Worm (Caenorhabditis elegans) whole organism, young adult: ENCODE data around the gene pqn-79.
"Not testable (repeated sequence)": the region's sequence is repeated elsewhere in the genome, so short reads cannot be mapped to it uniquely, and the experiment has no call there.

Experiments used
- C06A6.2 ChIP-seq: fragments of 200-800 bp; sonication (Bioruptor generic); conservative IDR thresholded peaks from 2 replicates; pipeline ENCODE4 v1.3.6; 2022; ENCODE audit warnings: missing genetic modification characterization, missing compliant biosample characterization
- D2030.7 ChIP-seq: fragments of 200-800 bp; sonication (Bioruptor generic); IDR thresholded peaks from 2 replicates; pipeline ENCODE4 v1.3.6; 2022; ENCODE audit warnings: missing genetic modification reagents, missing genetic modification characterization, missing compliant biosample characterization
- F10E7.11 ChIP-seq: sonication (generic microtip); optimal IDR thresholded peaks from 2 replicates; lab custom pipeline; 2017; ENCODE audit warnings: mild to moderate bottlenecking, missing genetic modification characterization, moderate library complexity, missing compliant biosample characterization
- F33H1.4 ChIP-seq: fragments of 200-800 bp; sonication (Bioruptor generic); IDR thresholded peaks from 2 replicates; pipeline ENCODE4 v1.3.6; 2022; ENCODE audit warnings: missing genetic modification reagents, missing genetic modification characterization, missing compliant biosample characterization
- F57A8.1 ChIP-seq: fragments of 200-800 bp; sonication (Bioruptor generic); optimal IDR thresholded peaks from 2 replicates; lab custom pipeline; 2018; ENCODE audit warnings: mild to moderate bottlenecking, missing genetic modification characterization, moderate library complexity, missing compliant biosample characterization
- K12H6.12 ChIP-seq: fragments of 200-800 bp; sonication (Bioruptor generic); optimal IDR thresholded peaks from 2 replicates; lab custom pipeline; 2018; ENCODE audit warnings: mild to moderate bottlenecking, missing genetic modification characterization, missing compliant biosample characterization
- T26A5.8 ChIP-seq: sonication (generic microtip); optimal IDR thresholded peaks from 2 replicates; lab custom pipeline; 2016; ENCODE audit warnings: missing genetic modification characterization, missing compliant biosample characterization
- Y79H2A.3 ChIP-seq: fragments of 200-800 bp; sonication (Bioruptor generic); conservative IDR thresholded peaks from 2 replicates; pipeline ENCODE4 v1.3.6; 2022; ENCODE audit warnings: missing genetic modification reagents, missing genetic modification characterization, missing compliant biosample characterization
- ZK185.1 ChIP-seq: sonication (generic microtip); optimal IDR thresholded peaks from 2 replicates; lab custom pipeline; 2016; ENCODE audit warnings: mild to moderate bottlenecking, missing genetic modification characterization, missing compliant biosample characterization; ENCODE audit not compliant: poor library complexity, severe bottlenecking
- aptf-2 ChIP-seq: fragments of 200-800 bp; sonication (Bioruptor generic); conservative IDR thresholded peaks from 2 replicates; pipeline ENCODE4 v1.3.6; 2022; ENCODE audit warnings: missing genetic modification reagents, missing genetic modification characterization, missing compliant biosample characterization
- atf-7 ChIP-seq: sonication (generic microtip); optimal IDR thresholded peaks from 2 replicates; lab custom pipeline; 2017; ENCODE audit warnings: mild to moderate bottlenecking, missing genetic modification characterization, missing compliant biosample characterization
- attf-6 ChIP-seq: fragments of 200-800 bp; sonication (Bioruptor generic); IDR thresholded peaks from 2 replicates; pipeline ENCODE4 v1.3.6; 2022; ENCODE audit warnings: missing genetic modification reagents, missing genetic modification characterization, missing compliant biosample characterization
- bed-2 ChIP-seq: fragments of 200-800 bp; sonication (Bioruptor generic); IDR thresholded peaks from 2 replicates; pipeline ENCODE4 v1.3.6; 2022; ENCODE audit warnings: missing genetic modification reagents, missing genetic modification characterization, missing compliant biosample characterization
- cebp-1 ChIP-seq, 2 experiments: fragments of 200-800 bp in 1 of 2; sonication (Bioruptor generic) in 1 of 2; sonication (generic microtip) in 1 of 2; IDR thresholded peaks in 1 of 2; optimal IDR thresholded peaks in 1 of 2; 2 replicates each; pipeline versions ENCODE4 v1.3.6 to Lab custom; 2017 to 2022; ENCODE audit warnings: missing compliant biosample characterization in 2 of 2, missing genetic modification characterization in 2 of 2, mild to moderate bottlenecking in 1 of 2, missing genetic modification reagents in 1 of 2, moderate library complexity in 1 of 2
- cebp-2 ChIP-seq: fragments of 200-800 bp; sonication (Bioruptor generic); IDR thresholded peaks from 2 replicates; pipeline ENCODE4 v1.3.6; 2022; ENCODE audit warnings: missing genetic modification characterization, missing compliant biosample characterization
- ceh-100 ChIP-seq: fragments of 200-800 bp; sonication (Bioruptor generic); IDR thresholded peaks from 2 replicates; pipeline ENCODE4 v1.3.6; 2022; ENCODE audit warnings: missing genetic modification reagents, missing genetic modification characterization, missing compliant biosample characterization
- die-1 ChIP-seq: sonication (generic microtip); optimal IDR thresholded peaks from 2 replicates; lab custom pipeline; 2016; ENCODE audit warnings: missing genotype, mild to moderate bottlenecking, missing genetic modification characterization, missing compliant biosample characterization
- dpl-1 ChIP-seq: fragments of 150-350 bp; optimal IDR thresholded peaks from 2 replicates; lab custom pipeline; 2014; ENCODE audit warnings: missing biosample characterization, missing genetic modification reagents, missing genetic modification characterization
- egrh-3 ChIP-seq: fragments of 200-800 bp; sonication (Bioruptor generic); IDR thresholded peaks from 2 replicates; pipeline ENCODE4 v1.3.6; 2022; ENCODE audit warnings: missing genetic modification reagents, missing genetic modification characterization, missing compliant biosample characterization
- hmg-20 ChIP-seq: fragments of 200-800 bp; sonication (Bioruptor generic); IDR thresholded peaks from 2 replicates; pipeline ENCODE4 v1.3.6; 2022; ENCODE audit warnings: missing genetic modification reagents, missing genetic modification characterization, missing compliant biosample characterization
- lin-40 ChIP-seq: sonication (generic microtip); optimal IDR thresholded peaks from 2 replicates; lab custom pipeline; 2016; ENCODE audit warnings: missing genetic modification characterization, mild to moderate bottlenecking, missing compliant biosample characterization, missing genotype, missing genetic modification reagents
- lir-1 ChIP-seq: fragments of 200-800 bp; sonication (Bioruptor generic); conservative IDR thresholded peaks from 2 replicates; pipeline ENCODE4 v1.3.6; 2022; ENCODE audit warnings: missing genetic modification reagents, missing genetic modification characterization, missing compliant biosample characterization
- madf-3 ChIP-seq: fragments of 200-800 bp; sonication (Bioruptor generic); IDR thresholded peaks from 2 replicates; pipeline ENCODE4 v1.3.6; 2022; ENCODE audit warnings: missing genetic modification reagents, missing genetic modification characterization, missing compliant biosample characterization
- mel-28 ChIP-seq: sonication (generic microtip); optimal IDR thresholded peaks from 2 replicates; lab custom pipeline; 2016; ENCODE audit warnings: borderline replicate concordance, mild to moderate bottlenecking, missing genetic modification characterization, missing compliant biosample characterization
- nfyb-1 ChIP-seq: fragments of 200-800 bp; sonication (Bioruptor generic); IDR thresholded peaks from 2 replicates; pipeline ENCODE4 v1.3.6; 2022; ENCODE audit warnings: missing genetic modification reagents, missing genetic modification characterization, missing compliant biosample characterization
- pbrm-1 ChIP-seq: fragments of 200-800 bp; sonication (Bioruptor generic); IDR thresholded peaks from 2 replicates; pipeline ENCODE4 v1.3.6; 2022; ENCODE audit warnings: missing genetic modification reagents, missing genetic modification characterization, missing compliant biosample characterization
- rcor-1 ChIP-seq: fragments of 200-800 bp; sonication (Bioruptor generic); IDR thresholded peaks from 2 replicates; pipeline ENCODE4 v1.3.6; 2022; ENCODE audit warnings: missing genetic modification reagents, missing genetic modification characterization, missing compliant biosample characterization
- repo-1 ChIP-seq: sonication (generic microtip); optimal IDR thresholded peaks from 2 replicates; lab custom pipeline; 2017; ENCODE audit warnings: mild to moderate bottlenecking, missing genetic modification characterization, missing compliant biosample characterization
- rpc-1 ChIP-seq, 2 experiments: fragments of 150-350 bp in 1 of 2; sonication (generic microtip) in 1 of 2; optimal IDR thresholded peaks; 2 replicates each; lab custom pipeline; 2014 to 2018; ENCODE audit warnings: missing biosample characterization in 1 of 2, missing genetic modification characterization in 1 of 2, missing genetic modification reagents in 1 of 2, missing genotype in 1 of 2
- sdz-38 ChIP-seq: sonication (generic microtip); optimal IDR thresholded peaks from 2 replicates; lab custom pipeline; 2016; ENCODE audit warnings: missing genotype, missing genetic modification characterization, missing compliant biosample characterization
- snpc-4 ChIP-seq, 5 experiments: fragments of 150-350 bp in 1 of 5; sonication (generic microtip) in 4 of 5; optimal IDR thresholded peaks; 2 replicates each; lab custom pipeline; 2014 to 2018; ENCODE audit warnings: missing genetic modification characterization in 5 of 5, missing biosample characterization in 3 of 5, antibody characterized with exemption in 2 of 5, mild to moderate bottlenecking in 2 of 5, missing compliant biosample characterization in 2 of 5, missing genotype in 2 of 5, moderate library complexity in 2 of 5, missing genetic modification reagents in 1 of 5
- sptf-2 ChIP-seq: fragments of 200-800 bp; sonication (Bioruptor generic); optimal IDR thresholded peaks from 2 replicates; lab custom pipeline; 2018; ENCODE audit warnings: mild to moderate bottlenecking, missing genetic modification characterization, missing compliant biosample characterization
- tlf-1 ChIP-seq: fragments of 200-800 bp; sonication (Bioruptor generic); optimal IDR thresholded peaks from 2 replicates; lab custom pipeline; 2018; ENCODE audit warnings: mild to moderate bottlenecking, missing genetic modification characterization, missing compliant biosample characterization
- unc-130 ChIP-seq: sonication (generic microtip); optimal IDR thresholded peaks from 2 replicates; lab custom pipeline; 2016; ENCODE audit warnings: missing genetic modification reagents, missing genetic modification characterization, missing compliant biosample characterization
- zim-3 ChIP-seq: sonication (generic microtip); optimal IDR thresholded peaks from 2 replicates; lab custom pipeline; 2017; ENCODE audit warnings: mild to moderate bottlenecking, missing genetic modification characterization, moderate library complexity, missing compliant biosample characterization
- ztf-6 ChIP-seq: fragments of 200-800 bp; sonication (Bioruptor generic); IDR thresholded peaks from 2 replicates; pipeline ENCODE4 v1.3.6; 2022; ENCODE audit warnings: missing genetic modification reagents, missing genetic modification characterization, missing compliant biosample characterization

Gene pqn-79

ce11 chrIV:15594935-15595620 is at the start of gene pqn-79, which contains the start of gene pqn-78:
Gene pqn-79, plus strand, starts transcription at chrIV:15595570.
Gene pqn-78, minus strand, starts transcription at chrIV:15595035.
- not testable (repeated sequence) for TF ChIP-seq die-1 (tag; lab: Kevin White, UChicago); madf-3; bed-2 (GFP tag; lab: Robert Waterston, UW)

ce11 chrIV:15554771-15555170 is 40.6 kb upstream of the pqn-79 start:
- TF ChIP-seq T26A5.8 (tag; lab: Kevin White, UChicago) (no peak), ceh-100 (no peak), atf-7 (tag; lab: Kevin White, UChicago) (no peak), attf-6 (peak; percentile 45; the same call in 1 of the 2 replicates), F10E7.11 (tag; lab: Kevin White, UChicago) (no peak), rcor-1 (GFP tag; lab: Robert Waterston, UW) (no peak), snpc-4 (GFP tag; optimal IDR thresholded peaks at IDR 0.05; lab: Kevin White, UChicago) (no peak), snpc-4 (tag; optimal IDR thresholded peaks at IDR 0.05; lab: Kevin White, UChicago) (peak in 2 of 4 experiments; percentile 53 to 54)
- TF ChIP-seq, all 124 proteins: peak for 2

ce11 chrIV:15559065-15559464 is 36.3 kb upstream of the pqn-79 start:
- TF ChIP-seq Y79H2A.3 (GFP tag; lab: Robert Waterston, UW): no peak
- peak; percentile 17; the same call in 1 of the 2 replicates for TF ChIP-seq nfyb-1 (GFP tag; lab: Robert Waterston, UW)
- TF ChIP-seq sptf-2: no peak

ce11 chrIV:15561223-15561656 is 34.1 kb upstream of the pqn-79 start:
- TF ChIP-seq ztf-6 (GFP tag; lab: Robert Waterston, UW) (no peak), K12H6.12 (tag; lab: Kevin White, UChicago) (peak; percentile 78), cebp-2 (no peak), cebp-1 (GFP tag; IDR thresholded peaks at IDR 0.05; lab: Robert Waterston, UW) (no peak), cebp-1 (tag; optimal IDR thresholded peaks at IDR 0.05; lab: Kevin White, UChicago) (peak; percentile 49), unc-130 (GFP tag; lab: Kevin White, UChicago) (no peak), lir-1 (GFP tag; lab: Robert Waterston, UW) (peak; percentile 93), lin-40 (tag; lab: Kevin White, UChicago) (peak; percentile 40), snpc-4 (GFP tag; optimal IDR thresholded peaks at IDR 0.05; lab: Kevin White, UChicago) (peak; percentile 14), snpc-4 (tag; optimal IDR thresholded peaks at IDR 0.05; lab: Kevin White, UChicago) (peak in 2 of 4 experiments; percentile 63 to 83)

ce11 chrIV:15564327-15564726 is 31.0 kb upstream of the pqn-79 start, which contains the start of gene Y105C5A.1:
Gene Y105C5A.1, minus strand, starts transcription at chrIV:15564427.
- no peak for TF ChIP-seq sdz-38 (tag; lab: Kevin White, UChicago)
- TF ChIP-seq attf-6: 0 out of 2 replicates have a peak, but pooled peaks have one; percentile 7

- TF ChIP-seq F10E7.11 (tag; lab: Kevin White, UChicago) (peak; percentile 18), rpc-1 (optimal IDR thresholded peaks at IDR 0.05; lab: Kevin White, UChicago) (no peak), rpc-1 (tag; optimal IDR thresholded peaks at IDR 0.05; lab: Kevin White, UChicago) (no peak), pbrm-1 (no peak), aptf-2 (no peak), lin-40 (tag; lab: Kevin White, UChicago) (peak; percentile 94), attf-6 (peak; percentile 48), zim-3 (tag; lab: Kevin White, UChicago) (no peak), repo-1 (tag; lab: Kevin White, UChicago) (no peak), ZK185.1 (tag; lab: Kevin White, UChicago) (peak; percentile 81), D2030.7 (GFP tag; lab: Robert Waterston, UW) (no peak), mel-28 (peak; percentile 30), F57A8.1 (no peak), F33H1.4 (GFP tag; lab: Robert Waterston, UW) (no peak), egrh-3 (GFP tag; lab: Robert Waterston, UW) (peak; percentile 67), tlf-1 (peak; percentile 8), C06A6.2 (GFP tag; lab: Robert Waterston, UW) (peak; percentile 70), hmg-20 (GFP tag; lab: Robert Waterston, UW) (0 out of 2 replicates have a peak, but pooled peaks have one; percentile 43), dpl-1 (GFP tag; lab: Kevin White, UChicago) (no peak)
These were observed 24.6 kb upstream of the pqn-79 start for ce11 chrIV:15570770-15571169.
